Fruit fly (Drosophila melanogaster) whole organism, wandering third instar larva: ENCODE measurements around the gene Rtc1.

Experiments
- CG9705 ChIP-seq: fragments of 200-800 bp; sonication (Bioruptor generic); optimal IDR thresholded peaks from 2 replicates; lab custom pipeline; 2018; ENCODE audit warnings: missing biosample characterization, mild to moderate bottlenecking, missing genetic modification characterization
- Hr78 ChIP-seq: fragments of >200 bp; optimal IDR thresholded peaks from 2 replicates; lab custom pipeline; 2017; ENCODE audit warnings: missing biosample characterization, missing genetic modification characterization
- Myc ChIP-seq: fragments of >200 bp; optimal IDR thresholded peaks from 2 replicates; lab custom pipeline; 2017
- dl ChIP-seq, 2 experiments: fragments of 175-275, 200-275 bp in 1 of 2; fragments of 200-275 bp in 1 of 2; sonication (Bioruptor generic); optimal IDR thresholded peaks; lab custom pipeline; 2018; ENCODE audit warnings: mild to moderate bottlenecking in 2 of 2, missing biosample characterization in 2 of 2, missing genetic modification characterization in 2 of 2, moderate library complexity in 2 of 2; ENCODE audit not compliant: partially characterized antibody in 2 of 2, insufficient read depth in 1 of 2
- h ChIP-seq: fragments of 200-800 bp; sonication (Bioruptor generic); optimal IDR thresholded peaks from 3 replicates; lab custom pipeline; 2016; ENCODE audit warnings: missing biosample characterization, mild to moderate bottlenecking, missing genetic modification characterization
- usp ChIP-seq: fragments of >200 bp; optimal IDR thresholded peaks from 2 replicates; lab custom pipeline; 2017; ENCODE audit warnings: missing biosample characterization, missing genetic modification characterization

DNA sequence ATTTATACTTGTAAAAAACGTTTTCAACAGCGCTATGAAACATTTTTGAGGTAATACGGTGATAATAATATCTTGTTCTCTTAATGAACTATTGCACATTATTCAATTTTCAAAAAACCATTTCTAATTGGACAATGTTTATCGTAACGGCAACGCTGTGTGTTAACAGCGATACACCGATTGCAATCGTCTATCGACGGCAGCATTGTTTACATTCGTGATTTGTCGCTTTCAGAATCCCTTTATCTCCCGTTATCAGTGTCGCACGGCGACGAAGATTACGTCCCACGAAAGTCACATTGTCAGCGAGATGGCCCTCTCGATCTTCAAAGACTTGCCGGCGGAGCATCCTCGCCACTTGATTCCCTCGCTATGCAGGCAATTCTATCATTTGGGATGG is 19.0 kb upstream of the Rtc1 start, which contains the start of gene CG11134:
- no peak for TF ChIP-seq CG9705 (GFP tag; lab: Kevin White, UChicago)
- no peak for TF ChIP-seq usp (GFP tag; lab: Kevin White, UChicago)
- TF ChIP-seq Hr78 (GFP tag; lab: Kevin White, UChicago) = no peak
- no peak for TF ChIP-seq Myc (lab: Kevin White, UChicago)
- no peak for TF ChIP-seq dl (GFP tag; optimal IDR thresholded peaks at IDR 0.05; lab: Kevin White, UChicago; ENCODE audit: insufficient read depth in 1 of 2, partially characterized antibody in 2 of 2)
- TF ChIP-seq h (GFP tag; lab: Kevin White, UChicago) = no peak
